Worm (Caenorhabditis elegans) whole organism, L3 larva: Measurements from ENCODE around the gene F57B1.5.

ENCODE experiments used
- R02D3.7 ChIP-seq: fragments of 150-350 bp; optimal IDR thresholded peaks from 2 replicates; lab custom pipeline; 2014; ENCODE audit warnings: missing biosample characterization, missing genetic modification characterization
- ZK546.5 ChIP-seq: sonication (generic microtip); optimal IDR thresholded peaks from 2 replicates; lab custom pipeline; 2017; ENCODE audit warnings: missing biosample characterization, missing genetic modification characterization
- aly-2 ChIP-seq: fragments of 150-350 bp; optimal IDR thresholded peaks from 2 replicates; lab custom pipeline; 2014; ENCODE audit warnings: missing biosample characterization, missing genetic modification characterization
- ama-1 ChIP-seq: fragments of 150-350 bp; optimal IDR thresholded peaks from 2 replicates; lab custom pipeline; 2018
- ceh-16 ChIP-seq: sonication (generic microtip); optimal IDR thresholded peaks from 2 replicates; lab custom pipeline; 2017; ENCODE audit warnings: missing biosample characterization, missing genetic modification characterization
- ceh-9 ChIP-seq: sonication (generic microtip); optimal IDR thresholded peaks from 2 replicates; lab custom pipeline; 2018; ENCODE audit warnings: missing biosample characterization, missing genetic modification characterization
- egl-27 ChIP-seq: sonication (generic microtip); optimal IDR thresholded peaks from 4 replicates; lab custom pipeline; 2017; ENCODE audit warnings: missing biosample characterization, missing genetic modification reagents, missing genetic modification characterization
- egl-5 ChIP-seq: fragments of 150-350 bp; optimal IDR thresholded peaks from 2 replicates; lab custom pipeline; 2017; ENCODE audit warnings: missing biosample characterization, missing genetic modification reagents, missing genetic modification characterization, inconsistent platforms
- elt-1 ChIP-seq: fragments of 150-350 bp; optimal IDR thresholded peaks from 2 replicates; lab custom pipeline; 2014; ENCODE audit warnings: missing biosample characterization, missing genetic modification characterization
- elt-2 ChIP-seq: sonication (generic microtip); optimal IDR thresholded peaks from 2 replicates; lab custom pipeline; 2016; ENCODE audit warnings: missing genetic modification reagents, mild to moderate bottlenecking, missing genetic modification characterization, missing compliant biosample characterization
- elt-3 ChIP-seq, 3 experiments: fragments of 150-350 bp in 1 of 3; sonication (generic microtip) in 2 of 3; optimal IDR thresholded peaks; 2 replicates in 2 of 3; 4 replicates in 1 of 3; lab custom pipeline; 2014 to 2017; ENCODE audit warnings: missing biosample characterization in 3 of 3, missing genetic modification characterization in 3 of 3
- fos-1 ChIP-seq: fragments of 150-350 bp; optimal IDR thresholded peaks from 2 replicates; lab custom pipeline; 2014; ENCODE audit warnings: missing biosample characterization, missing genetic modification characterization
- hmg-11 ChIP-seq: sonication (generic microtip); optimal IDR thresholded peaks from 2 replicates; lab custom pipeline; 2016; ENCODE audit warnings: missing genetic modification characterization, missing compliant biosample characterization
- lin-15B ChIP-seq: fragments of 150-350 bp; optimal IDR thresholded peaks from 2 replicates; lab custom pipeline; 2014; ENCODE audit warnings: missing biosample characterization, missing genetic modification characterization
- lin-39 ChIP-seq: fragments of 150-350 bp; optimal IDR thresholded peaks from 2 replicates; lab custom pipeline; 2018; ENCODE audit warnings: missing biosample characterization, missing genetic modification reagents, missing genetic modification characterization
- lsy-12 ChIP-seq: sonication (generic microtip); optimal IDR thresholded peaks from 2 replicates; lab custom pipeline; 2016; ENCODE audit warnings: mild to moderate bottlenecking, missing genetic modification characterization, missing compliant biosample characterization
- mml-1 ChIP-seq: fragments of 150-350 bp; sonication (generic microtip); optimal IDR thresholded peaks from 3 replicates; lab custom pipeline; 2014; ENCODE audit warnings: missing biosample characterization, missing genetic modification characterization
- nfya-1 ChIP-seq: sonication (generic microtip); optimal IDR thresholded peaks from 2 replicates; lab custom pipeline; 2017; ENCODE audit warnings: missing genetic modification characterization, mild to moderate bottlenecking, missing compliant biosample characterization, antibody characterized with exemption, moderate library complexity; ENCODE audit not compliant: insufficient read depth
- nhr-11 ChIP-seq: fragments of 150-350 bp; optimal IDR thresholded peaks from 2 replicates; lab custom pipeline; 2014; ENCODE audit warnings: missing biosample characterization, missing genetic modification characterization
- nhr-12 ChIP-seq: fragments of 150-350 bp; optimal IDR thresholded peaks from 2 replicates; lab custom pipeline; 2014; ENCODE audit warnings: missing biosample characterization, missing genetic modification characterization
- nhr-23 ChIP-seq: fragments of 150-350 bp; optimal IDR thresholded peaks from 2 replicates; lab custom pipeline; 2014; ENCODE audit warnings: missing biosample characterization, missing genetic modification reagents, missing genetic modification characterization
- nhr-237 ChIP-seq: fragments of 150-350 bp; optimal IDR thresholded peaks from 2 replicates; lab custom pipeline; 2014; ENCODE audit warnings: missing biosample characterization, missing genetic modification characterization
- nhr-43 ChIP-seq: sonication (generic microtip); optimal IDR thresholded peaks from 2 replicates; lab custom pipeline; 2016; ENCODE audit warnings: mild to moderate bottlenecking, missing genetic modification characterization, missing compliant biosample characterization; ENCODE audit not compliant: poor library complexity, severe bottlenecking
- nhr-67 ChIP-seq: fragments of 150-350 bp; optimal IDR thresholded peaks from 2 replicates; lab custom pipeline; 2014; ENCODE audit warnings: missing biosample characterization, missing genetic modification characterization
- pha-4 ChIP-seq: fragments of 150-350 bp; optimal IDR thresholded peaks from 2 replicates; lab custom pipeline; 2014; ENCODE audit warnings: missing biosample characterization, missing genetic modification reagents, missing genetic modification characterization
- pqm-1 ChIP-seq: fragments of 150-350 bp; optimal IDR thresholded peaks from 2 replicates; lab custom pipeline; 2017; ENCODE audit warnings: missing biosample characterization, missing genetic modification characterization, inconsistent platforms
- sea-2 ChIP-seq: fragments of 150-350 bp; sonication (generic microtip); optimal IDR thresholded peaks from 4 replicates; lab custom pipeline; 2014; ENCODE audit warnings: missing biosample characterization, missing genetic modification reagents, missing genetic modification characterization
- skn-1 ChIP-seq: fragments of 150-350 bp; optimal IDR thresholded peaks from 2 replicates; lab custom pipeline; 2014; ENCODE audit warnings: missing biosample characterization, missing genetic modification characterization
- snpc-4 ChIP-seq: fragments of 150-350 bp; optimal IDR thresholded peaks from 2 replicates; lab custom pipeline; 2014; ENCODE audit warnings: missing biosample characterization, missing genetic modification characterization
- tbx-2 ChIP-seq: sonication (generic microtip); optimal IDR thresholded peaks from 2 replicates; lab custom pipeline; 2016; ENCODE audit warnings: mild to moderate bottlenecking, missing genetic modification characterization, missing compliant biosample characterization
- unc-39 ChIP-seq: sonication (generic microtip); optimal IDR thresholded peaks from 4 replicates; lab custom pipeline; 2017; ENCODE audit warnings: missing biosample characterization, missing genetic modification characterization
- zag-1 ChIP-seq: fragments of 150-350 bp; optimal IDR thresholded peaks from 2 replicates; lab custom pipeline; 2014; ENCODE audit warnings: missing biosample characterization, missing genetic modification characterization
- ztf-11 ChIP-seq: fragments of 150-350 bp; optimal IDR thresholded peaks from 2 replicates; lab custom pipeline; 2014; ENCODE audit warnings: missing biosample characterization, missing genetic modification characterization
- ztf-4 ChIP-seq: fragments of 150-350 bp; optimal IDR thresholded peaks from 2 replicates; lab custom pipeline; 2014; ENCODE audit warnings: missing biosample characterization, missing genetic modification characterization

F57B1.5 gene

ce11 chrV:13173718-13174117 is 33.8 kb upstream of the F57B1.5 start:
- TF ChIP-seq lin-39 (tag; lab: Kevin White, UChicago) (no peak), elt-2 (peak; percentile 17), egl-27 (tag; lab: Kevin White, UChicago) (no peak), R02D3.7 (tag; lab: Kevin White, UChicago) (no peak), nhr-43 (peak; percentile 5), mml-1 (tag; lab: Kevin White, UChicago) (no peak)
- TF ChIP-seq, all 47 proteins: peak for 2

- TF ChIP-seq sea-2 (GFP tag; lab: Kevin White, UChicago) (no peak), elt-1 (tag; lab: Kevin White, UChicago) (no peak), unc-39 (tag; lab: Kevin White, UChicago) (no peak), pha-4 (peak; percentile 57), elt-3 (tag; optimal IDR thresholded peaks at IDR 0.05; lab: Kevin White, UChicago) (no peak), nhr-23 (peak; percentile 37), ztf-11 (tag; lab: Kevin White, UChicago) (no peak), hmg-11 (tag; lab: Kevin White, UChicago) (peak; percentile 82), skn-1 (no peak), nhr-11 (tag; lab: Kevin White, UChicago) (no peak), R02D3.7 (tag; lab: Kevin White, UChicago) (no peak), zag-1 (tag; lab: Kevin White, UChicago) (no peak), nhr-67 (tag; lab: Kevin White, UChicago) (peak; percentile 4), ZK546.5 (no peak), fos-1 (tag; lab: Kevin White, UChicago) (no peak), ceh-9 (tag; lab: Kevin White, UChicago) (no peak), aly-2 (tag; lab: Kevin White, UChicago) (peak; percentile 69), elt-2 (peak; percentile 34), nhr-12 (tag; lab: Kevin White, UChicago) (no peak), nhr-43 (peak; percentile 69), pqm-1 (tag; lab: Kevin White, UChicago) (no peak), ztf-4 (tag; lab: Kevin White, UChicago) (no peak), ama-1 (lab: Kevin White, UChicago) (no peak), egl-5 (tag; lab: Kevin White, UChicago) (no peak), tbx-2 (tag; lab: Kevin White, UChicago) (no peak), egl-27 (tag; lab: Kevin White, UChicago) (no peak), lsy-12 (no peak), snpc-4 (peak; percentile 55), nfya-1 (no peak)
These were observed 31.3 kb upstream of the F57B1.5 start, which contains the start of gene him-17 for ce11 chrV:13176117-13176753. TSS of gene him-17 (plus strand) at chrV:13176711.

DNA sequence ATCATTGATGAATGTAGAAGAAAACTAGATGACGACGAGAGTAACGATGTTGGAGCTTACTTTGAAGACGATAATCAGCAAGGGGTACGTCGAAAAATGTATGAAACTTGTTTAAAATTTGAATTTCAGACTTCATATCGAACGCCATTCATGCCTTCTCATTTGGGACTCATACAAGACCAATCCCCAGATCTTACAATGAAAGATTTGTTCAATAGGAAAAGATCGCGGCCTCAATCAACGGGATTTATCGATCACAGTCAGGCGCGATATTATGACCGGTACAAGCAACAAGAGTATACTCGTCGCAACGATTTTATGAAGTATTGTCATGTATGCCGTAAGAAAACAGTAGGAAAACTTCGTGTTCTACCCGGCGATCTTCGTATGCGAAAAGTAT is 30.7 kb upstream of the F57B1.5 start:
- TF ChIP-seq mml-1 (tag; lab: Kevin White, UChicago) (no peak), nhr-237 (tag; lab: Kevin White, UChicago) (no peak), unc-39 (tag; lab: Kevin White, UChicago) (no peak), lin-15B (tag; lab: Kevin White, UChicago) (no peak), lsy-12 (no peak), nhr-67 (tag; lab: Kevin White, UChicago) (no peak), aly-2 (tag; lab: Kevin White, UChicago) (no peak), ceh-9 (tag; lab: Kevin White, UChicago) (no peak), sea-2 (GFP tag; lab: Kevin White, UChicago) (no peak), ceh-16 (tag; lab: Kevin White, UChicago) (no peak)
- TF ChIP-seq, all 47 proteins: peak for 0

DNA sequence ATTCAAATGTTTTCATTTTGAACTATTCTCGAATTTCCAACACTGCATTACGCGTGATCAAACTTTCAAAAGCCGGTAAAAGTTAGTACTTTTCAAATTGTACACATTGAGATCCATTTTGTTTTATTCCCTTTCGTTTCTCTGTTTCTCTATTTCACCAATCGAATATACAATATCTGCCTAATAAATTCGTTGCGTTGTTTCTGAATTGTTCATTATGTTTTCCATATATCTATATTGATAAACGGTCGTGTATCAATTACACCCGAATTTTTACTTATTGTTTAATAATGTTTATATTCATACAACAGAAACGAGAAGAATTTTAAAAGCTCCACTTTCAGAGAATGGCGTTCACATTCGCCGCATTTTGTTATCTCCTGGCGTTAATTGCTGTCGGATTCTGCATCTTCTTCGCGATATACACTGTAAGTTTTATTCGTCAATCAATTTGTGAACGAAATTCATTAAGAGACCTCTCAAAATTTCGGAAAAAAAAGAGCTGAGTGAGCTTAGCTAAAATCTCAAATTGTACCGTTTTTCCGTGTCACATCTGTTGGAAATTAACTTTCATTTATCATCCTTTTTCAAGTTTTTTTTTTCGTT is 27.4 kb upstream of the F57B1.5 start, which contains the start of gene cni-1:
cni-1 (plus strand) TSS at position 345 of the 606 bp plus-strand sequence.
- TF ChIP-seq lsy-12 (no peak), nhr-237 (tag; lab: Kevin White, UChicago) (no peak), aly-2 (tag; lab: Kevin White, UChicago) (no peak)
